Worm (Caenorhabditis elegans) whole organism, young adult: Measurements from ENCODE around the gene cft-1.

Experiments used
- D2030.7 ChIP-seq: fragments of 200-800 bp; sonication (Bioruptor generic); IDR thresholded peaks from 2 replicates; pipeline ENCODE4 v1.3.6; 2022; ENCODE audit warnings: missing genetic modification reagents, missing genetic modification characterization, missing compliant biosample characterization
- F22D6.2 ChIP-seq: sonication (generic microtip); optimal IDR thresholded peaks from 2 replicates; lab custom pipeline; 2016; ENCODE audit warnings: mild to moderate bottlenecking, missing genetic modification characterization, missing compliant biosample characterization
- F52B5.7 ChIP-seq: sonication (generic microtip); optimal IDR thresholded peaks from 2 replicates; lab custom pipeline; 2016; ENCODE audit warnings: mild to moderate bottlenecking, missing genetic modification characterization, missing compliant biosample characterization
- gei-17 ChIP-seq: fragments of 200-800 bp; sonication (Bioruptor generic); optimal IDR thresholded peaks from 2 replicates; lab custom pipeline; 2018; ENCODE audit warnings: mild to moderate bottlenecking, missing genetic modification characterization, missing compliant biosample characterization
- lir-1 ChIP-seq: fragments of 200-800 bp; sonication (Bioruptor generic); conservative IDR thresholded peaks from 2 replicates; pipeline ENCODE4 v1.3.6; 2022; ENCODE audit warnings: missing genetic modification reagents, missing genetic modification characterization, missing compliant biosample characterization
- snpc-4 ChIP-seq, 5 experiments: fragments of 150-350 bp in 1 of 5; sonication (generic microtip) in 4 of 5; optimal IDR thresholded peaks; 2 replicates each; lab custom pipeline; 2014 to 2018; ENCODE audit warnings: missing genetic modification characterization in 5 of 5, missing biosample characterization in 3 of 5, antibody characterized with exemption in 2 of 5, mild to moderate bottlenecking in 2 of 5, missing compliant biosample characterization in 2 of 5, missing genotype in 2 of 5, moderate library complexity in 2 of 5, missing genetic modification reagents in 1 of 5
- tlf-1 ChIP-seq: fragments of 200-800 bp; sonication (Bioruptor generic); optimal IDR thresholded peaks from 2 replicates; lab custom pipeline; 2018; ENCODE audit warnings: mild to moderate bottlenecking, missing genetic modification characterization, missing compliant biosample characterization
- ztf-25 ChIP-seq: fragments of 200-800 bp; sonication (Bioruptor generic); IDR thresholded peaks from 2 replicates; pipeline ENCODE4 v1.3.6; 2022; ENCODE audit warnings: missing genetic modification reagents, missing genetic modification characterization, missing compliant biosample characterization
- ztf-28 ChIP-seq: fragments of 200-800 bp; sonication (Bioruptor generic); IDR thresholded peaks from 2 replicates; pipeline ENCODE4 v1.3.6; 2022; ENCODE audit warnings: missing genetic modification reagents, missing genetic modification characterization, missing compliant biosample characterization

DNA sequence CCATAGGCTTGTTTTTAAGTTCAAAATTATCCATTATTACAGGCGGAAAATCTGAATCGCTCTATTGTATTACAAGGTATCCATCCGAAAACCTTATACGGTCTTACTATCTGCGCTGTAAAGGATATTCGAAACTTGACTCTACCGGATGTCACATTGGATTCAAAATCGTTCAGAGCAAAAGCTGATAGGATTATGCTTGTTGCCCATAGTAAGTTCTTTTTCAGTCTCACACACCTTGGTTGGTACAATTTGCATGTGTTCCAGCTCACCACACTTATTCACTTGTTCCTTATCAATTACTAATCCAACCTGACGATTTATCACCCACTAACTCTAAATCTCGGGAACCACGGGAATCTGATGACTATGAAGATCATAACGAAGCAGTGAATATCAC lies 10.9 kb upstream of the cft-1 start:
- TF ChIP-seq tlf-1 (GFP tag; lab: Kevin White, UChicago): no peak
- TF ChIP-seq F52B5.7 (tag; lab: Kevin White, UChicago): no peak
- no peak for TF ChIP-seq ztf-25 (GFP tag; lab: Robert Waterston, UW)
- TF ChIP-seq snpc-4 (GFP tag; optimal IDR thresholded peaks at IDR 0.05; lab: Kevin White, UChicago): no peak
- TF ChIP-seq snpc-4 (tag; optimal IDR thresholded peaks at IDR 0.05; lab: Kevin White, UChicago): no peak
- TF ChIP-seq F22D6.2 (tag; lab: Kevin White, UChicago): no peak
- no peak for TF ChIP-seq lir-1 (GFP tag; lab: Robert Waterston, UW)
- TF ChIP-seq D2030.7 (GFP tag; lab: Robert Waterston, UW): no peak
- TF ChIP-seq ztf-28: no peak
- no peak for TF ChIP-seq gei-17
